Worm (Caenorhabditis elegans): ENCODE data around the gene T07H3.8.
"Not testable (repeated sequence)": the region's sequence is repeated elsewhere in the genome, so short reads cannot be mapped to it uniquely, and the experiment has no call there.

The T07H3.8 gene

DNA sequence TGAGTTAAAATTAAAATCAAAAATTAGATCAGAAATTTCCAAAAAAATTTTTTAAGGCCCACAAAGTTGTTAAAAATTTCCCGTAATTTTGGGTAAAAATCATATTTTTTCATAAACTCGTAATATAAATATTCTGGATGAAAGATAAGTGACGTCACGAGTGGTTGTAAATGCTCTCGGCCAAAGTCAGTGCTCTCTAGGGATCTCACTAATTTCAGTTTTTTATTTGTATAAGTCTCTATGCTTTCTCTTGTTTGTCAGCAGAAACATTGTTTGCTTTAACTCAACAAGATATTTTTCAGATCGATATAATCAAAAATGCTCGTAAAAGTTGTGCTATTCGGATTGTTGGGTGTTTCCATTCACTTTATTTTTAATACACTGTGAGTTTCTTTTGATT, 43.2 kb upstream of the T07H3.8 start, which contains the start of gene K05F6.4:
TSS of gene K05F6.4 (plus strand) at position 301 of the 400 bp plus-strand sequence.
- not testable (repeated sequence) for TF ChIP-seq ztf-11, nhr-12, ceh-16 (tag; optimal IDR thresholded peaks at IDR 0.05)

DNA sequence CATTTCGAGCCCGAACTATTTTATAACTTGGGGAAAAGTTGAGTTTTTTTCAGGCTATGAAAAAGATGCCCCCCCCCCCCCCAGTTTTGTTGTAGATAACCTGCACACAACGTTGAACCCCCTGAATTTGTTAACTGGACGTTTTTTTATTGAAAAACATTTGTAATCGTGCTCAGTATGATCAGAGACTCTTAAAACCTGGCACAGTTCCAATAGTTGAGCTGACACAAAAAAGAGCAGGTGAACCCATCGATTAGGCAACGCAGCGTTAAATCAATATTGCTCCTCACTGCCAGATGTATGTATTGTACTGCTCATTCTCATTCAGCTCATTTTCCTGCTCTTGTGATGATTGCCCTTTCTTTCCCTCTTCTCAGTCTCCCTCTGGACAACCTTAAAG, 40.8 kb upstream of the T07H3.8 start, which contains the start of gene K05F6.12:
TSS of gene K05F6.12 (plus strand) at position 301 of the 400 bp plus-strand sequence.
- TF ChIP-seq fos-1 (tag; optimal IDR thresholded peaks at IDR 0.05) (no peak), nhr-43 (tag; optimal IDR thresholded peaks at IDR 0.05; ENCODE audit: poor library complexity, severe bottlenecking) (no peak), lin-15B (tag; optimal IDR thresholded peaks at IDR 0.05) (no peak), nhr-77 (tag; optimal IDR thresholded peaks at IDR 0.05) (no peak), nhr-25 (tag; optimal IDR thresholded peaks at IDR 0.05) (no peak), daf-12 (tag; optimal IDR thresholded peaks at IDR 0.05) (no peak), fkh-2 (tag; optimal IDR thresholded peaks at IDR 0.05) (no peak), nhr-76 (tag; optimal IDR thresholded peaks at IDR 0.05) (no peak), lsy-12 (tag; optimal IDR thresholded peaks at IDR 0.05) (no peak), snpc-4 (tag; optimal IDR thresholded peaks at IDR 0.05) (no peak), nhr-67 (tag; optimal IDR thresholded peaks at IDR 0.05) (no peak), zag-1 (tag; optimal IDR thresholded peaks at IDR 0.05) (no peak), mml-1 (tag; optimal IDR thresholded peaks at IDR 0.05) (no peak), pqm-1 (tag; optimal IDR thresholded peaks at IDR 0.05) (no peak), unc-62 (GFP tag; optimal IDR thresholded peaks at IDR 0.05) (no peak)

DNA sequence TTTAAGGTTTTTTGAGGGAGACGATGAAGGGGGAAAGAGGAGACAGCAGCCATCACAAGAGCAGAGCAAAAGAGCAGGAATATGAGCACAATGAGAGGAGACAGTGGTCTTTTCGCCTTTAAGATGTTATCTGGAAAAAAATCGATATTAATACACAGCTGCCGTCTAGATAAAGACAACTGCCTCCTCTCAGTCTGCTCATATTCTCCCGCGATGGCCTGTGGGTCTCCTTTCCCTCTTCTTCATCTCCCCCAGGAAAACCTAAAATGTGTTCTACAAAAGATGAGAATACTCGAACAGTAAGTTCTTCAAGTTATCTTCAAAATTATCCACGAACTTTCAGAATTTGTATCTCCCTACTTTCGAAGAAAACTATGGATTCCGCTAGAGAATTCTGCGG, 35.9 kb upstream of the T07H3.8 start, which contains the start of the genes fbxb-52 and fbxb-51:
TSS of gene fbxb-52 (minus strand) at position 101 of the 400 bp plus-strand sequence.
TSS of gene fbxb-51 (plus strand) at position 212 of the 400 bp plus-strand sequence.
- TF ChIP-seq lin-15B (tag; optimal IDR thresholded peaks at IDR 0.05) (no peak), fos-1 (tag; optimal IDR thresholded peaks at IDR 0.05) (no peak), snpc-4 (tag; optimal IDR thresholded peaks at IDR 0.05) (no peak), ceh-16 (tag; optimal IDR thresholded peaks at IDR 0.05) (no peak), ama-1 (optimal IDR thresholded peaks at IDR 0.05) (no peak), elt-1 (tag; optimal IDR thresholded peaks at IDR 0.05) (no peak), nhr-43 (tag; optimal IDR thresholded peaks at IDR 0.05; ENCODE audit: poor library complexity, severe bottlenecking) (no peak), hmg-11 (tag; optimal IDR thresholded peaks at IDR 0.05) (no peak), nhr-76 (tag; optimal IDR thresholded peaks at IDR 0.05) (no peak)

DNA sequence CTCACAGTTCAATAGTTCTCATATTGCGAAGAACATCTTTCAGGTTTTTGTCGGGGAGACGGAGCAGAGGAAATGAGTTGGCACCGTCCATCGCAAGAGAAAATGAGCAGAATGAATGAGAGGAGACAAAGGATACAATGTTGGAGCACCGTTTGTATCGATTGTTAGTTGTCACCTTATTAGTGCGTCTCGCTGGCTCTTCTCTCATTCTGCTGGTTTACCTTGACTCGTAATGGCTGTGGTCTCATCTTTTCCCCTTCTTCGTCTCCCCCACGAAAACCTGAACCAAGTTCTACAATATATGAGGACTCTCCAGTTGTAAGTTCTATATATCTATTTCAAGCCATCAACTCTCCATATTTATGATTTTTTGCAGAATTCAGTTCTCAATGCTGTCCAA, 30.2 kb upstream of the T07H3.8 start, which contains the start of the genes fbxb-54 and fbxb-50:
TSS of gene fbxb-54 (minus strand) at position 101 of the 400 bp plus-strand sequence.
TSS of gene fbxb-50 (plus strand) at position 227 of the 400 bp plus-strand sequence.
- TF ChIP-seq nhr-43 (tag; optimal IDR thresholded peaks at IDR 0.05; ENCODE audit: poor library complexity, severe bottlenecking); lin-15B (tag; optimal IDR thresholded peaks at IDR 0.05); pqm-1 (tag; optimal IDR thresholded peaks at IDR 0.05): not testable (repeated sequence)

DNA sequence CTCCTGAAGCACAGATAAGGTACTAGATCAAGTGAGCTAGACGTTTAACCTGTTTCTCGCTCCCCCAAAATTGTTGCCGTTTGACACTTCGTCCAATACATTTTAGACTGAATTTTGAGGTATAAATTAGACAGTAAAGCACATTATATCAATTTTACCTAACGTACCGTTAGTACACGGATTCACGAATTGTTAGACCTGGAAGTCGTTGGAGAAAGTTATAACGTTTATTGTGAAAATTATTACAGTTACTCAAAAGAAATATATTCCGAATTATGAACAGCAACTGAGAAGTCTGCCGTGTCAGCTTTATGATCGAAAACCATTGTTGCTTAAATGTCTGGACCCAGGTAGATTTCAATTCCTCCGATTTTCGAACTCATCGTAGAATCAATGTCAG, 25.6 kb upstream of the T07H3.8 start:
- TF ChIP-seq aly-2 (tag; optimal IDR thresholded peaks at IDR 0.05) (no peak), nfya-1 (tag; optimal IDR thresholded peaks at IDR 0.05; ENCODE audit: insufficient read depth) (no peak), elt-2 (tag; optimal IDR thresholded peaks at IDR 0.05) (no peak), mml-1 (tag; optimal IDR thresholded peaks at IDR 0.05) (no peak), daf-12 (tag; optimal IDR thresholded peaks at IDR 0.05) (no peak), jun-1 (tag; optimal IDR thresholded peaks at IDR 0.05) (no peak), ZK546.5 (tag; optimal IDR thresholded peaks at IDR 0.05) (no peak), lin-15B (tag; optimal IDR thresholded peaks at IDR 0.05) (no peak), mdl-1 (tag; optimal IDR thresholded peaks at IDR 0.05) (no peak), nhr-77 (tag; optimal IDR thresholded peaks at IDR 0.05) (no peak), hmg-11 (tag; optimal IDR thresholded peaks at IDR 0.05) (no peak), nhr-23 (tag; optimal IDR thresholded peaks at IDR 0.05) (no peak), ceh-16 (tag; optimal IDR thresholded peaks at IDR 0.05) (no peak), unc-39 (tag; optimal IDR thresholded peaks at IDR 0.05) (no peak), nhr-11 (tag; optimal IDR thresholded peaks at IDR 0.05) (no peak), nhr-12 (tag; optimal IDR thresholded peaks at IDR 0.05) (no peak), elt-3 (tag; optimal IDR thresholded peaks at IDR 0.05) (no peak), snpc-4 (tag; optimal IDR thresholded peaks at IDR 0.05) (no peak)

DNA sequence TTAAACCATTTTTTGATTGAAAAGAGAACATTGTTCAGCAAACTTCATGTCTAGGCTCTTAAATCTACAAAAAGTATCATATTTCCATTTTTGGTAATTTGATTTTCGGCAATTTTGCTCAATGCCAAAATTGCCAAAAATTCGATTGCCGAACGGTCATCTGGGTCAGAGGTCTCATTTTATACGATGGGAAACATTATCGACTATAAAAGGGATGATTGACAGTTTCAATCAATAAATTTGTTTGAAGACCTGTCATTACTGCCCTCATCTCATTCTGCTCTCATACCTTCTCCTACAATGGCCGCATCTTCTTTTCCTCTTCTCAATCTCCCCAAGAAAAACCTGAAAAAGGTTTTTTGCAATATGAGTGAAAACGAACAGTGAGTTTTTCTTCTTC, 24.5 kb upstream of the T07H3.8 start, which contains the start of gene K05F6.14:
TSS of gene K05F6.14 (plus strand) at position 301 of the 400 bp plus-strand sequence.
- no peak for TF ChIP-seq ceh-28 (tag; optimal IDR thresholded peaks at IDR 0.05)
- TF ChIP-seq ceh-9 (tag; optimal IDR thresholded peaks at IDR 0.05) = no peak
- no peak for TF ChIP-seq unc-62 (GFP tag; optimal IDR thresholded peaks at IDR 0.05)
- no peak for TF ChIP-seq ztf-4 (tag; optimal IDR thresholded peaks at IDR 0.05)
- no peak for TF ChIP-seq nhr-76 (tag; optimal IDR thresholded peaks at IDR 0.05)
- TF ChIP-seq daf-12 (tag; optimal IDR thresholded peaks at IDR 0.05) = no peak
- no peak for TF ChIP-seq lin-15B (tag; optimal IDR thresholded peaks at IDR 0.05)
- TF ChIP-seq hmg-11 (tag; optimal IDR thresholded peaks at IDR 0.05) = no peak
- TF ChIP-seq nfya-1 (tag; optimal IDR thresholded peaks at IDR 0.05; ENCODE audit: insufficient read depth) = no peak
- TF ChIP-seq pqm-1 (tag; optimal IDR thresholded peaks at IDR 0.05) = no peak
- TF ChIP-seq ceh-16 (tag; optimal IDR thresholded peaks at IDR 0.05) = no peak
- TF ChIP-seq fos-1 (tag; optimal IDR thresholded peaks at IDR 0.05) = no peak
- TF ChIP-seq nhr-12 (tag; optimal IDR thresholded peaks at IDR 0.05) = no peak
- no peak for TF ChIP-seq nhr-28 (tag; optimal IDR thresholded peaks at IDR 0.05)

Measured in whole organism, L3 larva.